Fruit fly (Drosophila melanogaster) whole organism, embryonic: ENCODE results near the gene CG1074.

Source experiments
- C15 ChIP-seq: fragments of 200-800 bp; sonication (Bioruptor generic); IDR thresholded peaks from 3 replicates; pipeline ENCODE4 v1.3.6; 2022; ENCODE audit warnings: missing biosample characterization, missing genetic modification characterization
- CG9437 ChIP-seq: fragments of 200-800 bp; sonication (Bioruptor generic); optimal IDR thresholded peaks from 2 replicates; lab custom pipeline; 2018; ENCODE audit warnings: missing biosample characterization, mild to moderate bottlenecking, missing genetic modification characterization
- Hr39 ChIP-seq: fragments of >200 bp; optimal IDR thresholded peaks from 2 replicates; lab custom pipeline; 2017
- jumu ChIP-seq: fragments of 200-800 bp; sonication (Bioruptor generic); optimal IDR thresholded peaks from 3 replicates; lab custom pipeline; 2016; ENCODE audit warnings: missing biosample characterization, missing genetic modification characterization
- vvl ChIP-seq: fragments of 200-800 bp; sonication (Bioruptor generic); IDR thresholded peaks from 2 replicates; pipeline ENCODE4 v1.3.6; 2022; ENCODE audit warnings: missing biosample characterization, missing genetic modification characterization

DNA sequence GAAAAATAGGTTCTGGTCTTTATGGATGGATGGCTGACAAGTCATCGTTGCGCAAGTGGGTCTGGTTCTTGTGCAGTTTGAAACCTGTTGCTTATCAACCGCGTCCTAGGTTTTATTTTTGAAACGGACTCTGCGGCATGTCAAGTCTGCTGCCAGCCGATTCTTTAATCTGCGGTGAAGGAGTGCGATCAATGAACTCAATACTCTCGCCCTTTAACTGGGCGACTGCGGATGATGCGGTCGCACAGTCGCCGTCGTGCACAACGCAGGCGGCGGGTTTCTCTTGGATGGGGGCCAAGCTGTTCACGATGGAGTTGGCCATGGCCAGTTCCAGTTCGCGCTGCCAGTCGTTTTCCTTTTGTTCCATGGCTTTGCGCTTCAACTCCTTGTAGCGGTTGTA lies 26.4 kb upstream of the CG1074 start:
- TF ChIP-seq CG9437 (GFP tag; lab: Kevin White, UChicago): no peak
- TF ChIP-seq Hr39 (lab: Kevin White, UChicago): no peak
- no peak for TF ChIP-seq C15 (GFP tag; lab: Robert Waterston, UW)
- no peak for TF ChIP-seq vvl (GFP tag; lab: Robert Waterston, UW)
- no peak for TF ChIP-seq jumu (GFP tag; lab: Kevin White, UChicago)
